Fruit fly (Drosophila melanogaster) whole organism, embryonic: Measurements from ENCODE around the gene stas.

Source experiments
- Bgb ChIP-seq: fragments of 200-800 bp; sonication (Bioruptor generic); IDR thresholded peaks from 2 replicates; pipeline ENCODE4 v1.3.6; 2022; ENCODE audit warnings: missing biosample characterization, missing genetic modification characterization; ENCODE audit not compliant: partially characterized antibody
- BtbVII ChIP-seq: fragments of 200-800 bp; sonication (Bioruptor generic); optimal IDR thresholded peaks from 3 replicates; lab custom pipeline; 2017; ENCODE audit warnings: missing biosample characterization, mild to moderate bottlenecking, missing genetic modification characterization
- CG10543 ChIP-seq: fragments of 200-800 bp; sonication (Bioruptor generic); optimal IDR thresholded peaks from 3 replicates; lab custom pipeline; 2017; ENCODE audit warnings: missing biosample characterization, mild to moderate bottlenecking, missing genetic modification characterization, moderate library complexity
- CG10959 ChIP-seq: fragments of 200-800 bp; sonication (Bioruptor generic); IDR thresholded peaks from 2 replicates; pipeline ENCODE4 v1.3.6; 2022; ENCODE audit warnings: missing biosample characterization, missing genetic modification characterization
- CG11504 ChIP-seq: fragments of 200-800 bp; sonication (Bioruptor generic); optimal IDR thresholded peaks from 3 replicates; lab custom pipeline; 2019; ENCODE audit warnings: missing biosample characterization, mild to moderate bottlenecking, missing genetic modification characterization, moderate library complexity
- CG13287 ChIP-seq: fragments of 200-800 bp; sonication (Bioruptor generic); IDR thresholded peaks from 2 replicates; pipeline ENCODE4 v1.3.6; 2022; ENCODE audit warnings: missing biosample characterization, missing genetic modification characterization; ENCODE audit not compliant: partially characterized antibody
- CG13894 ChIP-seq: fragments of 200-800 bp; sonication (Bioruptor generic); optimal IDR thresholded peaks from 3 replicates; lab custom pipeline; 2018; ENCODE audit warnings: missing biosample characterization, mild to moderate bottlenecking, missing genetic modification characterization, moderate library complexity
- CG14710 ChIP-seq: fragments of 200-800 bp; sonication (Bioruptor generic); optimal IDR thresholded peaks from 3 replicates; lab custom pipeline; 2019; ENCODE audit warnings: missing biosample characterization, mild to moderate bottlenecking, missing genetic modification characterization, moderate library complexity
- CG14965 ChIP-seq: fragments of 200-800 bp; sonication (Bioruptor generic); optimal IDR thresholded peaks from 2 replicates; lab custom pipeline; 2016; ENCODE audit warnings: missing biosample characterization, missing genetic modification characterization, borderline replicate concordance
- CG1603 ChIP-seq: fragments of 200-800 bp; sonication (Bioruptor generic); optimal IDR thresholded peaks from 2 replicates; lab custom pipeline; 2019; ENCODE audit warnings: missing biosample characterization, mild to moderate bottlenecking, missing genetic modification characterization, moderate library complexity
- CG16813 ChIP-seq: fragments of 200-800 bp; sonication (Bioruptor generic); IDR thresholded peaks from 3 replicates; pipeline ENCODE4 v1.3.6; 2022; ENCODE audit warnings: missing biosample characterization, missing genetic modification characterization; ENCODE audit not compliant: partially characterized antibody
- CG17385 ChIP-seq: fragments of 200-800 bp; sonication (Bioruptor generic); optimal IDR thresholded peaks from 3 replicates; lab custom pipeline; 2018; ENCODE audit warnings: missing biosample characterization, mild to moderate bottlenecking, missing genetic modification characterization
- CG18599 ChIP-seq: fragments of 200-800 bp; sonication (Bioruptor generic); optimal IDR thresholded peaks from 3 replicates; lab custom pipeline; 2017; ENCODE audit warnings: missing biosample characterization, missing genetic modification characterization, mild to moderate bottlenecking, moderate library complexity, missing genetic modification reagents
- CG2712 ChIP-seq: fragments of 200-800 bp; optimal IDR thresholded peaks from 3 replicates; lab custom pipeline; 2019; ENCODE audit warnings: missing biosample characterization, mild to moderate bottlenecking, missing genetic modification characterization, moderate library complexity
- CG31441 ChIP-seq: fragments of 200-800 bp; sonication (Bioruptor generic); IDR thresholded peaks from 2 replicates; pipeline ENCODE4 v1.3.6; 2022; ENCODE audit warnings: missing biosample characterization, missing genetic modification characterization
- CG3726 ChIP-seq: fragments of 200-800 bp; sonication (Bioruptor generic); IDR thresholded peaks from 3 replicates; pipeline ENCODE4, ENCODE4 v1.3.6; 2022; ENCODE audit warnings: missing biosample characterization, missing genetic modification characterization
- CG4404 ChIP-seq: fragments of 200-800 bp; sonication (Bioruptor generic); IDR thresholded peaks from 2 replicates; pipeline ENCODE4 v1.3.6; 2022; ENCODE audit warnings: missing biosample characterization, missing genetic modification characterization
- CG6765 ChIP-seq: fragments of 200-800 bp; sonication (Bioruptor generic); optimal IDR thresholded peaks from 3 replicates; lab custom pipeline; 2017; ENCODE audit warnings: missing biosample characterization, mild to moderate bottlenecking, missing genetic modification characterization
- CG8924 ChIP-seq: fragments of 200-800 bp; optimal IDR thresholded peaks from 3 replicates; lab custom pipeline; 2019; ENCODE audit warnings: missing biosample characterization, mild to moderate bottlenecking, missing genetic modification characterization, moderate library complexity
- CG9215 ChIP-seq: fragments of 200-800 bp; sonication (Bioruptor generic); IDR thresholded peaks from 2 replicates; pipeline ENCODE4 v1.3.6; 2022; ENCODE audit warnings: missing biosample characterization, missing genetic modification characterization
- CG9797 ChIP-seq: fragments of 200-800 bp; sonication (Bioruptor generic); optimal IDR thresholded peaks from 3 replicates; lab custom pipeline; 2018; ENCODE audit warnings: missing biosample characterization, mild to moderate bottlenecking, missing genetic modification characterization
- ERR ChIP-seq: fragments of 200-800 bp; sonication (Bioruptor generic); optimal IDR thresholded peaks from 2 replicates; lab custom pipeline; 2016; ENCODE audit warnings: missing biosample characterization, missing genetic modification characterization
- Eip74EF ChIP-seq, 2 experiments: fragments of 200-800 bp in 1 of 2; fragments of >200 bp in 1 of 2; sonication (Bioruptor generic) in 1 of 2; optimal IDR thresholded peaks; 2 replicates each; lab custom pipeline; 2017 to 2019; ENCODE audit warnings: missing biosample characterization in 2 of 2, missing genetic modification characterization in 2 of 2, mild to moderate bottlenecking in 1 of 2, moderate library complexity in 1 of 2
- Fer1 ChIP-seq: fragments of 200-800 bp; sonication (Bioruptor generic); optimal IDR thresholded peaks from 2 replicates; lab custom pipeline; 2017; ENCODE audit warnings: missing biosample characterization, mild to moderate bottlenecking, missing genetic modification characterization
- HmgZ ChIP-seq: fragments of 200-800 bp; sonication (Bioruptor generic); optimal IDR thresholded peaks from 2 replicates; lab custom pipeline; 2018; ENCODE audit warnings: missing biosample characterization, mild to moderate bottlenecking, missing genetic modification characterization
- MESR4 ChIP-seq: fragments of 200-800 bp; sonication (Bioruptor generic); optimal IDR thresholded peaks from 2 replicates; lab custom pipeline; 2018; ENCODE audit warnings: missing biosample characterization, mild to moderate bottlenecking, missing genetic modification characterization, moderate library complexity
- NFAT ChIP-seq: fragments of 200-800 bp; sonication (Bioruptor generic); IDR thresholded peaks from 2 replicates; pipeline ENCODE4 v1.3.6; 2022; ENCODE audit warnings: missing biosample characterization, missing genetic modification characterization
- Nf-YC ChIP-seq: fragments of 200-800 bp; optimal IDR thresholded peaks from 3 replicates; lab custom pipeline; 2019; ENCODE audit warnings: missing biosample characterization, mild to moderate bottlenecking, missing genetic modification characterization, moderate library complexity
- Oli ChIP-seq: fragments of 200-800 bp; sonication (Bioruptor generic); optimal IDR thresholded peaks from 2 replicates; lab custom pipeline; 2018; ENCODE audit warnings: missing biosample characterization, mild to moderate bottlenecking, missing genetic modification characterization, moderate library complexity
- PHDP ChIP-seq: fragments of 200-800 bp; sonication (Bioruptor generic); optimal IDR thresholded peaks from 3 replicates; lab custom pipeline; 2018; ENCODE audit warnings: missing biosample characterization, mild to moderate bottlenecking, missing genetic modification characterization, moderate library complexity
- Ptx1 ChIP-seq: fragments of 200-800 bp; sonication (Bioruptor generic); IDR thresholded peaks from 2 replicates; pipeline ENCODE4 v1.3.6; 2022; ENCODE audit warnings: missing biosample characterization, missing genetic modification characterization
- Taf1 ChIP-seq: fragments of 200-800 bp; sonication (Bioruptor generic); IDR thresholded peaks from 2 replicates; pipeline ENCODE4 v1.3.6; 2022; ENCODE audit warnings: missing biosample characterization, missing genetic modification characterization
- YL-1 ChIP-seq: fragments of 200-800 bp; sonication (Bioruptor generic); optimal IDR thresholded peaks from 3 replicates; lab custom pipeline; 2017; ENCODE audit warnings: missing biosample characterization, mild to moderate bottlenecking, missing genetic modification characterization
- cas ChIP-seq: fragments of 200-800 bp; sonication (Bioruptor generic); IDR thresholded peaks from 2 replicates; pipeline ENCODE4 v1.3.6; 2022; ENCODE audit warnings: missing biosample characterization, missing genetic modification characterization
- chm ChIP-seq: fragments of 200-800 bp; sonication (Bioruptor generic); IDR thresholded peaks from 2 replicates; pipeline ENCODE4 v1.3.6; 2022; ENCODE audit warnings: missing biosample characterization, missing genetic modification characterization
- insv ChIP-seq, 2 experiments: fragments of 200-800 bp; sonication (Bioruptor generic); optimal IDR thresholded peaks; 3 replicates each; lab custom pipeline; 2016 to 2018; ENCODE audit warnings: missing biosample characterization in 2 of 2, missing genetic modification characterization in 2 of 2
- nerfin-1 ChIP-seq: fragments of 200-800 bp; sonication (Bioruptor generic); optimal IDR thresholded peaks from 3 replicates; lab custom pipeline; 2019; ENCODE audit warnings: missing biosample characterization, mild to moderate bottlenecking, missing genetic modification characterization, moderate library complexity
- odd ChIP-seq: fragments of 200-800 bp; sonication (Bioruptor generic); optimal IDR thresholded peaks from 2 replicates; lab custom pipeline; 2017; ENCODE audit warnings: missing biosample characterization, mild to moderate bottlenecking, missing genetic modification characterization
- onecut ChIP-seq: fragments of 200-800 bp; sonication (Bioruptor generic); IDR thresholded peaks from 2 replicates; pipeline ENCODE4 v1.3.6; 2022; ENCODE audit warnings: missing biosample characterization, missing genetic modification characterization
- pb ChIP-seq: fragments of 200-800 bp; sonication (Bioruptor generic); optimal IDR thresholded peaks from 3 replicates; lab custom pipeline; 2016; ENCODE audit warnings: missing biosample characterization, missing genetic modification characterization
- scrt ChIP-seq: fragments of 200-800 bp; sonication (Bioruptor generic); optimal IDR thresholded peaks from 2 replicates; lab custom pipeline; 2018; ENCODE audit warnings: missing biosample characterization, mild to moderate bottlenecking, missing genetic modification characterization, moderate library complexity
- slp2 ChIP-seq: fragments of 200-800 bp; sonication (Bioruptor generic); optimal IDR thresholded peaks from 2 replicates; lab custom pipeline; 2016; ENCODE audit warnings: missing biosample characterization, missing genetic modification characterization
- sna ChIP-seq: fragments of 200-800 bp; sonication (Bioruptor generic); IDR thresholded peaks from 2 replicates; pipeline ENCODE4 v1.3.6; 2022; ENCODE audit warnings: missing biosample characterization, missing genetic modification characterization; ENCODE audit not compliant: partially characterized antibody
- trem ChIP-seq: fragments of 200-800 bp; optimal IDR thresholded peaks from 3 replicates; lab custom pipeline; 2019; ENCODE audit warnings: missing biosample characterization, mild to moderate bottlenecking, missing genetic modification characterization, moderate library complexity
- tx ChIP-seq: fragments of 200-800 bp; sonication (Bioruptor generic); optimal IDR thresholded peaks from 2 replicates; lab custom pipeline; 2016; ENCODE audit warnings: missing biosample characterization, missing genetic modification characterization
- unc-4 ChIP-seq: fragments of 200-800 bp; sonication (Bioruptor generic); IDR thresholded peaks from 2 replicates; pipeline ENCODE4 v1.3.6; 2022; ENCODE audit warnings: missing biosample characterization, missing genetic modification characterization; ENCODE audit not compliant: partially characterized antibody
- unpg ChIP-seq: fragments of 200-800 bp; sonication (Bioruptor generic); optimal IDR thresholded peaks from 3 replicates; lab custom pipeline; 2018; ENCODE audit warnings: missing biosample characterization, mild to moderate bottlenecking, missing genetic modification characterization, moderate library complexity

Gene stas

DNA sequence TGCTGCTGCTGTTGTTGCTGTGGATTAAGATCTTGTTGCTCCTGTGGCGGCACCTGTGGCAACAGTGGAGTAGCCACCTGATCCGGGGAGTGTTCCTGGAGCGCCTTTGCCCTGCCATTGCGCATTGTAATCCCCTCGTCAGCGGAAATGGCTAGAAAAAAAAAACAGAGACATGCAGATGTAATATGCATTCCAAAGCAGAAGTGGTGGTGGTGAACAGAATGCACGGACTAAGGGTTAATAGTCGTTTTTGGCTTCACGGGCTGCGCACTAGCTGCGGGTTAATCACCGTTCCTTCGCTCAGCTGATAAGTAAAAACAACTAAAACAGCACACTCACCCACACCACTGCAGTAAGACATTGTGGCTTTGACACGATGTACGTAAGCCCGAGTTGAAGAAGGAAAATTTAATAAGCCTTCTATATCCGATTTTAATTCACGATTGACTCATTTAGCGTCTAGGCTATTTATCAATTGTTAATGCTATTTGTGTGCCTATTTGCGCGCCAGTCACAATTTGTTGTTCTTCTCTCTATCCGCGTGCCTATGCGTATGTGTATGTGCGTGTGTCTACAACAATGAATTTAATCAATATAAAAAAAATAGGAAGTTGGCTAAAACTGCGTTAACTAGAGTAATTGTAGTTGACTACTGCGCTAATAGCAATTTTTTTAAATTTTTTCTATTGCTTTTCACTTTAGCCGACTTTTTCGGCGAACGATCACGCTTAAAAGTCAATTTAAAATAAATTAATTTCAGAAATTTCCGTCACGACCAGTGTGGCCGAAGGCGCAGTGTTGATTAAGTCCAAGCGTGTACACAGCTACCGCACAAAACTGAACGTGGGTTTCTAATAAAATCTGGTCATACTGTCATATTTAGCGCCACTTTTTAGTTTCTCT is at the start of gene stas (continued):
- TF ChIP-seq pb (GFP tag; lab: Kevin White, UChicago) (no peak), CG14710 (tag; lab: Kevin White, UChicago) (peak; percentile 56), cas (no peak), BtbVII (GFP tag; lab: Kevin White, UChicago) (peak; percentile 32), PHDP (tag; lab: Kevin White, UChicago) (peak; percentile 34), insv (GFP tag; optimal IDR thresholded peaks at IDR 0.05; lab: Kevin White, UChicago) (no peak), Fer1 (peak; percentile 9), CG1603 (tag; lab: Kevin White, UChicago) (peak; percentile 31), unc-4 (GFP tag; lab: Robert Waterston, UW) (0 out of 2 replicates have a peak, but pooled peaks have one; percentile 18), Ptx1 (GFP tag; lab: Robert Waterston, UW) (no peak), unpg (GFP tag; lab: Kevin White, UChicago) (peak; percentile 2), scrt (GFP tag; lab: Kevin White, UChicago) (peak; percentile 31), CG2712 (peak; percentile 40), MESR4 (GFP tag; lab: Kevin White, UChicago) (peak; percentile 81), ERR (no peak), NFAT (GFP tag; lab: Robert Waterston, UW) (peak; percentile 55; the same call in 1 of the 2 replicates), YL-1 (GFP tag; lab: Kevin White, UChicago) (peak; percentile 81), slp2 (GFP tag; lab: Kevin White, UChicago) (no peak), CG13287 (GFP tag; lab: Robert Waterston, UW) (peak; percentile 29; the same call in 1 of the 2 replicates), CG14965 (GFP tag; lab: Kevin White, UChicago) (no peak), CG18599 (GFP tag; lab: Kevin White, UChicago) (no peak), CG31441 (GFP tag; lab: Robert Waterston, UW) (peak; percentile 40; the same call in 1 of the 2 replicates), CG16813 (GFP tag; lab: Robert Waterston, UW) (0 out of 3 replicates have a peak, but pooled peaks have one; percentile 7), Eip74EF (GFP tag; optimal IDR thresholded peaks at IDR 0.05; lab: Kevin White, UChicago) (peak in 1 of 2 experiments; percentile 38), tx (GFP tag; lab: Kevin White, UChicago) (no peak), CG9797 (GFP tag; lab: Kevin White, UChicago) (peak; percentile 83), CG4404 (GFP tag; lab: Robert Waterston, UW) (no peak), CG8924 (tag; lab: Kevin White, UChicago) (peak; percentile 68), Nf-YC (tag; lab: Kevin White, UChicago) (peak; percentile 29), CG3726 (no peak), CG11504 (tag; lab: Kevin White, UChicago) (peak; percentile 35), CG10959 (GFP tag; lab: Robert Waterston, UW) (peak; percentile 74), HmgZ (peak; percentile 10), trem (peak; percentile 7), CG6765 (GFP tag; lab: Kevin White, UChicago) (peak; percentile 57), CG13894 (tag; lab: Kevin White, UChicago) (peak; percentile 34), CG10543 (GFP tag; lab: Kevin White, UChicago) (peak; percentile 5), CG9215 (GFP tag; lab: Robert Waterston, UW) (no peak), onecut (GFP tag; lab: Robert Waterston, UW) (peak; percentile 61), Oli (tag; lab: Kevin White, UChicago) (no peak), Taf1 (GFP tag; lab: Robert Waterston, UW) (no peak), chm (GFP tag; lab: Robert Waterston, UW) (no peak), CG17385 (GFP tag; lab: Kevin White, UChicago) (peak; percentile 37), sna (no peak), Bgb (peak; percentile 53; the same call in 1 of the 2 replicates), odd (peak; percentile 10), nerfin-1 (tag; lab: Kevin White, UChicago) (peak; percentile 33)
